Fruit fly (Drosophila melanogaster) whole organism: ENCODE results near the gene RpS29.

Experiments
- psq ChIP-seq: fragments of >200 bp; optimal IDR thresholded peaks from 2 replicates; lab custom pipeline; 2017
- usp ChIP-seq: fragments of >200 bp; optimal IDR thresholded peaks from 2 replicates; lab custom pipeline; 2017; ENCODE audit warnings: missing biosample characterization, missing genetic modification characterization, mixed read lengths

DNA sequence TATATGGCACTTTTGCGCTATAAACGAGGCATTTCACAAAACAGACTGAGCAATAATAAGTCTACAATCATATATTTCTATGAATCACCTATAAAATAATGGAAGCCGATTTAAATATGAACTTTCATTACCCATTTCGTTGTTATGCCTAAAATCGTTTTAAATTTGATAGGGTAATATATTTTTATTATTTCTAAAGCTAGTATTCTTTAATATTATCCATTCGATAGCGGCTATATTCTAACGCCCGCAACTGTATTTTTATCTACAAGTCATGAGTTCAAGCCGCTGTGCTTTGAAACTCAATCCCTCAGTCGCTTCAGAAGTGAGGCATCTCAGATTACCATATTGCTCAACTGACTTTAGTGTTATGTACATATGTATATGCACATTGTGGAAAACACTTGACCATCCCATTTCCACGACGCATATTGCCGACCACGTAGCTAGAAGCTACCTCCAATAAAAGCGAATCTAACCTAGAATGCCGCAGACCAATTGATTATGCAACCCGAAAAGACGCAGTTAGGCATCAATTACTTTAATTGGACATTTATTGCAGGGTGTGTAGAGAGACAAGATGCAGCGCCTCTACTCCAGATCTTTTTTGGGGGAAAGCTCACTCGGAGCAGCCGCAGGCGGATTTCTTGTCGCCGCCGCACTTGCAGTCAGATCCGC, 5.5 kb downstream of the RpS29 start:
- TF ChIP-seq usp (GFP tag; lab: Kevin White, UChicago) (no peak), psq (lab: Kevin White, UChicago) (no peak)
